Fruit fly (Drosophila melanogaster): ENCODE results near the gene corn.

The corn gene

dm6 chr3L:7150850-7151249 is 6.0 kb downstream of the corn start:
- peak; percentile 17 for TF ChIP-seq fru (GFP tag; optimal IDR thresholded peaks at IDR 0.05)
- peak; percentile 4 for TF ChIP-seq ey (GFP tag; optimal IDR thresholded peaks at IDR 0.05)
- peak; percentile 41 for TF ChIP-seq HLH106 (tag; optimal IDR thresholded peaks at IDR 0.05)
- TF ChIP-seq CrebA (GFP tag; optimal IDR thresholded peaks at IDR 0.05; ENCODE audit: borderline replicate concordance): no peak
- TF ChIP-seq Rel (GFP tag; optimal IDR thresholded peaks at IDR 0.05): no peak
- TF ChIP-seq Rel (tag; optimal IDR thresholded peaks at IDR 0.05): no peak
- TF ChIP-seq h (GFP tag; optimal IDR thresholded peaks at IDR 0.05): peak; percentile 26
- TF ChIP-seq foxo (GFP tag; optimal IDR thresholded peaks at IDR 0.05): peak in 1 of 2 experiments; percentile 19
- peak; percentile 28 for TF ChIP-seq rgr (GFP tag; optimal IDR thresholded peaks at IDR 0.05)

DNA sequence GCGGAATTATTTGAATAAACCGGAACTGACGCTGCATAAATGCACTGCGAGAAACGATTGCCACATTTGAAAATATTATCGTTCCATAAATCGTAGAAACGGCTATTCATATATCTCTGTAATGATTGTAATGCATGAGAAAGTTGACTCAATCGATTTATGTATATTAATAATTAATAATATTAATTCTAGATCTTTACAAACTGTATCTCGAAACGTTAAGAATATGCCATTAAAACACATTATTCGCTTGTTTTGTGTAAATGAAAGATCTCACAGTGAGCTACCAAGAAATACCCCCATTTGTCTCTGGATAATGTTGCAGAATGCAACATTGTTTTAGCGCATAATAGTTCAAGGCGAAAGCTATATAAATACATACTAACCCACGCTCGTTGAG is 7.0 kb downstream of the corn start:
- TF ChIP-seq tai (GFP tag; optimal IDR thresholded peaks at IDR 0.05): no peak
- TF ChIP-seq ey (GFP tag; optimal IDR thresholded peaks at IDR 0.05): peak; percentile 11
- no peak for TF ChIP-seq Myc (optimal IDR thresholded peaks at IDR 0.05)
- TF ChIP-seq fru (GFP tag; optimal IDR thresholded peaks at IDR 0.05): peak; percentile 9
- peak; percentile 26 for TF ChIP-seq psq (GFP tag; optimal IDR thresholded peaks at IDR 0.05)
- TF ChIP-seq jim (GFP tag; optimal IDR thresholded peaks at IDR 0.05): no peak
- no peak for TF ChIP-seq lola (GFP tag; optimal IDR thresholded peaks at IDR 0.05)
- no peak for TF ChIP-seq Vsx2 (GFP tag; optimal IDR thresholded peaks at IDR 0.05; ENCODE audit: partially characterized antibody)
- TF ChIP-seq OdsH (GFP tag; optimal IDR thresholded peaks at IDR 0.05): no peak
- TF ChIP-seq HLH106 (tag; optimal IDR thresholded peaks at IDR 0.05): peak; percentile 35
- TF ChIP-seq brk (GFP tag; optimal IDR thresholded peaks at IDR 0.05): no peak
- no peak for TF ChIP-seq Hr78 (GFP tag; optimal IDR thresholded peaks at IDR 0.05)
- TF ChIP-seq pan (optimal IDR thresholded peaks at IDR 0.05): no peak
- no peak for TF ChIP-seq sv (GFP tag; optimal IDR thresholded peaks at IDR 0.05)
- no peak for TF ChIP-seq dsf (GFP tag; optimal IDR thresholded peaks at IDR 0.05; ENCODE audit: borderline replicate concordance)
- TF ChIP-seq h (GFP tag; optimal IDR thresholded peaks at IDR 0.05): peak; percentile 30
- TF ChIP-seq woc (GFP tag; optimal IDR thresholded peaks at IDR 0.05): no peak
- TF ChIP-seq CrebA (GFP tag; optimal IDR thresholded peaks at IDR 0.05; ENCODE audit: borderline replicate concordance): no peak
- TF ChIP-seq CG9705 (GFP tag; optimal IDR thresholded peaks at IDR 0.05): no peak
- TF ChIP-seq rgr (GFP tag; optimal IDR thresholded peaks at IDR 0.05): peak; percentile 33
- TF ChIP-seq N (GFP tag; optimal IDR thresholded peaks at IDR 0.05): no peak
- TF ChIP-seq Mio (GFP tag; optimal IDR thresholded peaks at IDR 0.05): no peak
- TF ChIP-seq Abd-B (GFP tag; optimal IDR thresholded peaks at IDR 0.05): no peak
- no peak for TF ChIP-seq Hnf4 (GFP tag; optimal IDR thresholded peaks at IDR 0.05)
- TF ChIP-seq Rel (GFP tag; optimal IDR thresholded peaks at IDR 0.05): no peak
- no peak for TF ChIP-seq Rel (tag; optimal IDR thresholded peaks at IDR 0.05)
- no peak for TF ChIP-seq GATAd (GFP tag; optimal IDR thresholded peaks at IDR 0.05)
- no peak for TF ChIP-seq dmrt93B (GFP tag; optimal IDR thresholded peaks at IDR 0.05)
- TF ChIP-seq Dfd (GFP tag; optimal IDR thresholded peaks at IDR 0.05): no peak
- no peak for TF ChIP-seq br (GFP tag; optimal IDR thresholded peaks at IDR 0.05)
- peak in 1 of 2 experiments; percentile 13 for TF ChIP-seq foxo (GFP tag; optimal IDR thresholded peaks at IDR 0.05)
- no peak for TF ChIP-seq CG32264 (GFP tag; optimal IDR thresholded peaks at IDR 0.05)
- peak; percentile 30 for TF ChIP-seq Sp1 (GFP tag; optimal IDR thresholded peaks at IDR 0.05)
- TF ChIP-seq sage (GFP tag; optimal IDR thresholded peaks at IDR 0.05): peak; percentile 7
- no peak for TF ChIP-seq Hr83 (GFP tag; optimal IDR thresholded peaks at IDR 0.05; ENCODE audit: poor library complexity, severe bottlenecking)
- no peak for TF ChIP-seq dl (GFP tag; optimal IDR thresholded peaks at IDR 0.05; ENCODE audit: insufficient read depth in 1 of 2, partially characterized antibody in 2 of 2)
- TF ChIP-seq Jra (GFP tag; optimal IDR thresholded peaks at IDR 0.05): no peak
- TF ChIP-seq Dif (GFP tag; optimal IDR thresholded peaks at IDR 0.05; ENCODE audit: partially characterized antibody): no peak
- TF ChIP-seq usp (GFP tag; optimal IDR thresholded peaks at IDR 0.05): no peak

- TF ChIP-seq OdsH (GFP tag; optimal IDR thresholded peaks at IDR 0.05): no peak
- TF ChIP-seq Dfd (GFP tag; optimal IDR thresholded peaks at IDR 0.05): peak; percentile 90
Observed at dm6 chr3L:7149388-7149787, 7.5 kb downstream of the corn start.
